Fruit fly (Drosophila melanogaster) whole organism, embryonic: ENCODE data around the gene CG17666.

Experiments used
- CG10147 ChIP-seq: fragments of 200-800 bp; sonication (Bioruptor generic); optimal IDR thresholded peaks from 2 replicates; lab custom pipeline; 2019; ENCODE audit warnings: missing biosample characterization, mild to moderate bottlenecking, missing genetic modification characterization, moderate library complexity
- CG11398 ChIP-seq: fragments of 200-800 bp; sonication (Bioruptor generic); optimal IDR thresholded peaks from 2 replicates; lab custom pipeline; 2016; ENCODE audit warnings: missing biosample characterization, missing genetic modification characterization
- CG11696 ChIP-seq: fragments of 200-800 bp; sonication (Bioruptor generic); IDR thresholded peaks from 2 replicates; pipeline ENCODE4 v1.3.6; 2022; ENCODE audit warnings: missing biosample characterization, missing genetic modification characterization
- CG12071 ChIP-seq: fragments of 200-800 bp; sonication (Bioruptor generic); optimal IDR thresholded peaks from 3 replicates; lab custom pipeline; 2018; ENCODE audit warnings: missing biosample characterization, mild to moderate bottlenecking, missing genetic modification characterization
- CG12236 ChIP-seq: fragments of 200-800 bp; sonication (Bioruptor generic); optimal IDR thresholded peaks from 2 replicates; lab custom pipeline; 2016; ENCODE audit warnings: missing biosample characterization, missing genetic modification characterization
- CG16779 ChIP-seq: fragments of 200-800 bp; sonication (Bioruptor generic); IDR thresholded peaks from 2 replicates; pipeline ENCODE4 v1.3.6; 2022; ENCODE audit warnings: missing biosample characterization, missing genetic modification characterization
- CG2889 ChIP-seq: fragments of 200-800 bp; sonication (Bioruptor generic); IDR thresholded peaks from 3 replicates; pipeline ENCODE4 v1.3.6; 2022; ENCODE audit warnings: missing biosample characterization, missing genetic modification characterization
- CG31224 ChIP-seq: fragments of 200-800 bp; sonication (Bioruptor generic); IDR thresholded peaks from 2 replicates; pipeline ENCODE4 v1.3.6; 2022; ENCODE audit warnings: missing biosample characterization, missing genetic modification characterization
- CG34224 ChIP-seq: fragments of 200-800 bp; sonication (Bioruptor generic); IDR thresholded peaks from 3 replicates; pipeline ENCODE4 v1.3.6; 2022; ENCODE audit warnings: missing biosample characterization, missing genetic modification characterization; ENCODE audit not compliant: partially characterized antibody
- CG6791 ChIP-seq: fragments of 200-800 bp; sonication (Bioruptor generic); IDR thresholded peaks from 3 replicates; pipeline ENCODE4 v1.3.6; 2022; ENCODE audit warnings: missing biosample characterization, missing genetic modification characterization; ENCODE audit not compliant: partially characterized antibody
- CG8478 ChIP-seq: fragments of >200 bp; optimal IDR thresholded peaks from 2 replicates; lab custom pipeline; 2018
- CG8924 ChIP-seq: fragments of 200-800 bp; optimal IDR thresholded peaks from 3 replicates; lab custom pipeline; 2019; ENCODE audit warnings: missing biosample characterization, mild to moderate bottlenecking, missing genetic modification characterization, moderate library complexity
- CG9797 ChIP-seq: fragments of 200-800 bp; sonication (Bioruptor generic); optimal IDR thresholded peaks from 3 replicates; lab custom pipeline; 2018; ENCODE audit warnings: missing biosample characterization, mild to moderate bottlenecking, missing genetic modification characterization
- Dbx ChIP-seq: fragments of 200-800 bp; sonication (Bioruptor generic); IDR thresholded peaks from 3 replicates; pipeline ENCODE4 v1.3.6; 2022; ENCODE audit warnings: missing biosample characterization, missing genetic modification characterization
- Dek ChIP-seq: fragments of 200-800 bp; sonication (Bioruptor generic); optimal IDR thresholded peaks from 3 replicates; lab custom pipeline; 2019; ENCODE audit warnings: missing biosample characterization, mild to moderate bottlenecking, missing genetic modification characterization, moderate library complexity
- Dref ChIP-seq: fragments of 200-800 bp; sonication (Bioruptor generic); IDR thresholded peaks from 2 replicates; pipeline ENCODE4 v1.3.6; 2022; ENCODE audit warnings: missing biosample characterization, missing genetic modification characterization
- Elba2 ChIP-seq: fragments of 200-800 bp; sonication (Bioruptor generic); optimal IDR thresholded peaks from 3 replicates; lab custom pipeline; 2016; ENCODE audit warnings: missing biosample characterization, missing genetic modification characterization
- HmgZ ChIP-seq: fragments of 200-800 bp; sonication (Bioruptor generic); optimal IDR thresholded peaks from 2 replicates; lab custom pipeline; 2018; ENCODE audit warnings: missing biosample characterization, mild to moderate bottlenecking, missing genetic modification characterization
- Hr78 ChIP-seq, 2 experiments: fragments of 200-800 bp in 1 of 2; fragments of >200 bp in 1 of 2; sonication (Bioruptor generic) in 1 of 2; optimal IDR thresholded peaks; 2 replicates each; lab custom pipeline; 2017 to 2019; ENCODE audit warnings: missing biosample characterization in 2 of 2, missing genetic modification characterization in 2 of 2, mild to moderate bottlenecking in 1 of 2, moderate library complexity in 1 of 2
- MBD-R2 ChIP-seq: fragments of 200-800 bp; sonication (Bioruptor generic); IDR thresholded peaks from 2 replicates; pipeline ENCODE4 v1.3.6; 2022; ENCODE audit warnings: missing biosample characterization, missing genetic modification characterization
- Med ChIP-seq: fragments of 200-800 bp; sonication (Bioruptor generic); peaks from one replicate; lab custom pipeline; 2016; ENCODE audit warnings: missing biosample characterization, missing genetic modification characterization, mild to moderate bottlenecking, inconsistent platforms, moderate library complexity
- Meics ChIP-seq: fragments of 200-800 bp; sonication (Bioruptor generic); optimal IDR thresholded peaks from 2 replicates; lab custom pipeline; 2017; ENCODE audit warnings: missing biosample characterization, mild to moderate bottlenecking, missing genetic modification characterization
- Mrtf ChIP-seq: fragments of 200-800 bp; sonication (Bioruptor generic); IDR thresholded peaks from 3 replicates; pipeline ENCODE4 v1.3.6; 2022; ENCODE audit warnings: missing biosample characterization, missing genetic modification characterization
- NC2α ChIP-seq: fragments of 200-800 bp; sonication (Bioruptor generic); optimal IDR thresholded peaks from 2 replicates; lab custom pipeline; 2016; ENCODE audit warnings: missing biosample characterization, missing genetic modification characterization
- NFAT ChIP-seq: fragments of 200-800 bp; sonication (Bioruptor generic); IDR thresholded peaks from 2 replicates; pipeline ENCODE4 v1.3.6; 2022; ENCODE audit warnings: missing biosample characterization, missing genetic modification characterization
- Poxn ChIP-seq: fragments of 200-800 bp; sonication (Bioruptor generic); IDR thresholded peaks from 2 replicates; pipeline ENCODE4 v1.3.6; 2022; ENCODE audit warnings: missing biosample characterization, missing genetic modification characterization
- Scr ChIP-seq: fragments of 200-800 bp; sonication (Bioruptor generic); IDR thresholded peaks from 2 replicates; pipeline ENCODE4 v1.3.6; 2022; ENCODE audit warnings: missing biosample characterization, missing genetic modification characterization; ENCODE audit not compliant: partially characterized antibody
- ac ChIP-seq: fragments of 200-800 bp; sonication (Bioruptor generic); optimal IDR thresholded peaks from 3 replicates; lab custom pipeline; 2017; ENCODE audit warnings: missing biosample characterization, mild to moderate bottlenecking, missing genetic modification characterization
- bbx ChIP-seq: fragments of 200-800 bp; sonication (Bioruptor generic); IDR thresholded peaks from 2 replicates; pipeline ENCODE4 v1.3.6; 2022; ENCODE audit warnings: missing biosample characterization, missing genetic modification characterization; ENCODE audit not compliant: partially characterized antibody
- bowl ChIP-seq: fragments of 200-800 bp; sonication (Bioruptor generic); IDR thresholded peaks from 2 replicates; pipeline ENCODE4 v1.3.6; 2022; ENCODE audit warnings: missing biosample characterization, missing genetic modification characterization
- br ChIP-seq: fragments of >200 bp; optimal IDR thresholded peaks from 2 replicates; lab custom pipeline; 2017
- cato ChIP-seq: fragments of 200-800 bp; sonication (Bioruptor generic); optimal IDR thresholded peaks from 2 replicates; lab custom pipeline; 2016; ENCODE audit warnings: missing biosample characterization, missing genetic modification characterization, borderline replicate concordance
- cg ChIP-seq: fragments of 200-800 bp; sonication (Bioruptor generic); optimal IDR thresholded peaks from 3 replicates; lab custom pipeline; 2019; ENCODE audit warnings: missing biosample characterization, mild to moderate bottlenecking, missing genetic modification characterization, moderate library complexity
- chif ChIP-seq, 2 experiments: fragments of 200-800 bp; sonication (Bioruptor generic); optimal IDR thresholded peaks; 3 replicates each; lab custom pipeline; 2016; ENCODE audit warnings: missing biosample characterization in 2 of 2, missing genetic modification characterization in 2 of 2
- corto ChIP-seq: fragments of 200-800 bp; sonication (Bioruptor generic); optimal IDR thresholded peaks from 2 replicates; lab custom pipeline; 2016; ENCODE audit warnings: missing biosample characterization, mild to moderate bottlenecking, missing genetic modification characterization, moderate library complexity
- crol ChIP-seq: fragments of 200-800 bp; sonication (Bioruptor generic); IDR thresholded peaks from 2 replicates; pipeline ENCODE4 v1.3.6; 2022; ENCODE audit warnings: missing biosample characterization, missing genetic modification characterization
- dm ChIP-seq: fragments of 200-800 bp; sonication (Bioruptor generic); optimal IDR thresholded peaks from 3 replicates; lab custom pipeline; 2016; ENCODE audit warnings: missing biosample characterization, missing genetic modification characterization
- eyg ChIP-seq: fragments of 200-800 bp; sonication (Bioruptor generic); optimal IDR thresholded peaks from 3 replicates; lab custom pipeline; 2016; ENCODE audit warnings: missing biosample characterization, missing genetic modification characterization
- fd3F ChIP-seq: fragments of 200-800 bp; sonication (Bioruptor generic); optimal IDR thresholded peaks from 2 replicates; lab custom pipeline; 2018; ENCODE audit warnings: missing biosample characterization, mild to moderate bottlenecking, missing genetic modification characterization, moderate library complexity
- gcm2 ChIP-seq: fragments of 200-800 bp; sonication (Bioruptor generic); optimal IDR thresholded peaks from 2 replicates; lab custom pipeline; 2016; ENCODE audit warnings: missing biosample characterization, missing genetic modification characterization
- insv ChIP-seq, 2 experiments: fragments of 200-800 bp; sonication (Bioruptor generic); optimal IDR thresholded peaks; 3 replicates each; lab custom pipeline; 2016 to 2018; ENCODE audit warnings: missing biosample characterization in 2 of 2, missing genetic modification characterization in 2 of 2
- jing ChIP-seq: fragments of 200-800 bp; sonication (Bioruptor generic); optimal IDR thresholded peaks from 2 replicates; lab custom pipeline; 2018; ENCODE audit warnings: missing biosample characterization, mild to moderate bottlenecking, missing genetic modification characterization
- jumu ChIP-seq: fragments of 200-800 bp; sonication (Bioruptor generic); optimal IDR thresholded peaks from 3 replicates; lab custom pipeline; 2016; ENCODE audit warnings: missing biosample characterization, missing genetic modification characterization
- lab ChIP-seq: fragments of 200-800 bp; sonication (Bioruptor generic); optimal IDR thresholded peaks from 3 replicates; lab custom pipeline; 2017; ENCODE audit warnings: missing biosample characterization, missing genetic modification characterization, mild to moderate bottlenecking, moderate library complexity, missing genetic modification reagents
- pan ChIP-seq, 4 experiments: fragments of >200 bp in 3 of 4; fragments of 200-800 bp in 1 of 4; sonication (Bioruptor generic) in 1 of 4; optimal IDR thresholded peaks in 3 of 4; IDR thresholded peaks in 1 of 4; 2 replicates each; pipeline versions ENCODE4 v1.3.6 to Lab custom; 2017 to 2022; ENCODE audit warnings: missing biosample characterization in 2 of 4, missing genetic modification characterization in 2 of 4, mixed read lengths in 1 of 4
- run ChIP-seq: fragments of 200-800 bp; sonication (Bioruptor generic); optimal IDR thresholded peaks from 3 replicates; lab custom pipeline; 2018; ENCODE audit warnings: missing biosample characterization, mild to moderate bottlenecking, missing genetic modification characterization
- sug ChIP-seq: fragments of 200-800 bp; optimal IDR thresholded peaks from 2 replicates; lab custom pipeline; 2019; ENCODE audit warnings: missing biosample characterization, mild to moderate bottlenecking, missing genetic modification characterization, moderate library complexity
- unc-4 ChIP-seq: fragments of 200-800 bp; sonication (Bioruptor generic); IDR thresholded peaks from 2 replicates; pipeline ENCODE4 v1.3.6; 2022; ENCODE audit warnings: missing biosample characterization, missing genetic modification characterization; ENCODE audit not compliant: partially characterized antibody
- usp ChIP-seq: fragments of >200 bp; optimal IDR thresholded peaks from 2 replicates; lab custom pipeline; 2017; ENCODE audit warnings: missing biosample characterization, missing genetic modification characterization
- zen2 ChIP-seq: fragments of 200-800 bp; sonication (Bioruptor generic); IDR thresholded peaks from 3 replicates; pipeline ENCODE4 v1.3.6; 2022; ENCODE audit warnings: missing biosample characterization, missing genetic modification characterization; ENCODE audit not compliant: partially characterized antibody
- zfh1 ChIP-seq: fragments of 200-800 bp; sonication (Bioruptor generic); IDR thresholded peaks from 3 replicates; pipeline ENCODE4 v1.3.6; 2022; ENCODE audit warnings: missing biosample characterization, missing genetic modification characterization

The CG17666 gene

DNA sequence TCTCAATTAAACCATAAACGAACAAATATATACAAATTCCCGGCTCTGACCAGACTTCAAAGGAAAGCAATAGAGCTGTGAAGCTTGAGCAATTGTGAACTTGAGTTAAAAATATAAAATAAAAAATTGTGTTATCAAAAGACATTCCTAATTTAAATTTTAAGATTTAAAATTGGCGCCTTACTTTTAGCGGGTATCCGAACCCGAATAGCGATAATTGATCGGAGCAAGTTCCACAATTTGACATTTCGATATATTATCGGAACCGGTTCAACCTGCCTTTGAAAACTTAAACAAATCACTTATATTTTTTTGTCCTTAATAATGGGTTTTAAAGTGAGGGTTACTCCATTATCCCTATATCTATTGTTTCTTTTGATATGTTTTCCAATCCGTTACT is 48.4 kb upstream of the CG17666 start (continued):
- TF ChIP-seq CG12236: no peak
- TF ChIP-seq usp (GFP tag; lab: Kevin White, UChicago): no peak
- no peak for TF ChIP-seq CG31224 (GFP tag; lab: Robert Waterston, UW)
- TF ChIP-seq CG12071: no peak
- no peak for TF ChIP-seq ac
- no peak for TF ChIP-seq HmgZ (tag; lab: Kevin White, UChicago)
- TF ChIP-seq Scr: peak; percentile 60
- no peak for TF ChIP-seq chif (GFP tag; optimal IDR thresholded peaks at IDR 0.05; lab: Kevin White, UChicago)
- no peak for TF ChIP-seq lab (GFP tag; lab: Kevin White, UChicago)
- TF ChIP-seq CG9797: no peak
- no peak for TF ChIP-seq pan (optimal IDR thresholded peaks at IDR 0.05; lab: Kevin White, UChicago)
- no peak for TF ChIP-seq pan (GFP tag; optimal IDR thresholded peaks at IDR 0.05 in 1 of 2, IDR thresholded peaks at IDR 0.05 in 1 of 2)
- TF ChIP-seq jing (GFP tag; lab: Kevin White, UChicago): no peak
- no peak for TF ChIP-seq Meics (GFP tag; lab: Kevin White, UChicago)
- peak; percentile 69 for TF ChIP-seq CG6791 (GFP tag; lab: Robert Waterston, UW)
- TF ChIP-seq Elba2 (GFP tag; lab: Kevin White, UChicago): no peak
- TF ChIP-seq Hr78 (GFP tag; optimal IDR thresholded peaks at IDR 0.05; lab: Kevin White, UChicago): no peak
- peak in 1 of 2 experiments; percentile 20 for TF ChIP-seq insv (GFP tag; optimal IDR thresholded peaks at IDR 0.05; lab: Kevin White, UChicago)
- TF ChIP-seq CG8924 (tag; lab: Kevin White, UChicago): no peak
- TF ChIP-seq CG10147 (GFP tag; lab: Kevin White, UChicago): no peak
- peak; percentile 76 for TF ChIP-seq CG34224 (GFP tag; lab: Robert Waterston, UW)
- TF ChIP-seq bbx (GFP tag; lab: Robert Waterston, UW): peak; percentile 72; the same call in 1 of the 2 replicates
- TF ChIP-seq cato (GFP tag; lab: Kevin White, UChicago): no peak
- TF ChIP-seq Dek: no peak
- TF ChIP-seq eyg (GFP tag; lab: Kevin White, UChicago): no peak
- no peak for TF ChIP-seq corto (GFP tag; lab: Kevin White, UChicago)
- TF ChIP-seq CG16779: no peak
- no peak for TF ChIP-seq CG2889 (GFP tag; lab: Robert Waterston, UW)
- TF ChIP-seq cg: no peak
- TF ChIP-seq Med (GFP tag; lab: Kevin White, UChicago): peak; percentile 55
- no peak for TF ChIP-seq fd3F (GFP tag; lab: Kevin White, UChicago)
- TF ChIP-seq Mrtf: no peak
- TF ChIP-seq bowl (GFP tag; lab: Robert Waterston, UW): no peak
- TF ChIP-seq zfh1 (GFP tag; lab: Robert Waterston, UW): no peak
- TF ChIP-seq CG11696 (GFP tag; lab: Robert Waterston, UW): no peak
- no peak for TF ChIP-seq NC2α
- TF ChIP-seq jumu (GFP tag; lab: Kevin White, UChicago): no peak
- TF ChIP-seq Dref (GFP tag; lab: Robert Waterston, UW): peak; percentile 95
- no peak for TF ChIP-seq MBD-R2 (GFP tag; lab: Robert Waterston, UW)
- TF ChIP-seq Poxn (GFP tag; lab: Robert Waterston, UW): no peak
- TF ChIP-seq dm (GFP tag; lab: Kevin White, UChicago): no peak
- no peak for TF ChIP-seq gcm2 (GFP tag; lab: Kevin White, UChicago)
- TF ChIP-seq crol (GFP tag; lab: Robert Waterston, UW): no peak
- TF ChIP-seq CG11398 (GFP tag; lab: Kevin White, UChicago): no peak
- TF ChIP-seq unc-4 (GFP tag; lab: Robert Waterston, UW): no peak; the same call in 1 of the 2 replicates
- TF ChIP-seq run (tag; lab: Kevin White, UChicago): no peak
- no peak for TF ChIP-seq Dbx (GFP tag; lab: Robert Waterston, UW)
- TF ChIP-seq CG8478: no peak
- TF ChIP-seq sug: no peak
- no peak for TF ChIP-seq NFAT (GFP tag; lab: Robert Waterston, UW)
- TF ChIP-seq zen2: no peak; the same call in 2 of the 3 replicates
- no peak for TF ChIP-seq br (lab: Kevin White, UChicago)
